Worm (Caenorhabditis elegans) whole organism, L4 larva: ENCODE data around the gene F53A2.3.

Experiments used
- Y105C5A.15 ChIP-seq: fragments of 200-800 bp; sonication (Bioruptor generic); IDR thresholded peaks from 2 replicates; pipeline ENCODE4 v1.3.6; 2022; ENCODE audit warnings: missing genetic modification characterization, missing compliant biosample characterization
- ceh-28 ChIP-seq: fragments of 150-350 bp; optimal IDR thresholded peaks from 2 replicates; lab custom pipeline; 2014; ENCODE audit warnings: missing biosample characterization, missing genetic modification reagents, missing genetic modification characterization
- gei-8 ChIP-seq: fragments of 200-800 bp; sonication (Bioruptor generic); optimal IDR thresholded peaks from 2 replicates; lab custom pipeline; 2018; ENCODE audit warnings: mild to moderate bottlenecking, missing genetic modification characterization, missing compliant biosample characterization
- lin-13 ChIP-seq: fragments of 150-350 bp; optimal IDR thresholded peaks from 2 replicates; lab custom pipeline; 2014; ENCODE audit warnings: missing biosample characterization, missing genetic modification reagents, missing genetic modification characterization
- lir-3 ChIP-seq: sonication (generic microtip); optimal IDR thresholded peaks from 2 replicates; lab custom pipeline; 2016; ENCODE audit warnings: mild to moderate bottlenecking, missing genetic modification characterization, missing compliant biosample characterization
- nhr-11 ChIP-seq: fragments of 150-350 bp; optimal IDR thresholded peaks from 2 replicates; lab custom pipeline; 2014; ENCODE audit warnings: missing biosample characterization, missing genetic modification characterization
- nhr-6 ChIP-seq: fragments of 150-350 bp; optimal IDR thresholded peaks from 2 replicates; lab custom pipeline; 2014; ENCODE audit warnings: missing biosample characterization, missing genetic modification characterization
- pha-4 ChIP-seq, 2 experiments: fragments of 150-350 bp in 1 of 2; fragments of 200-800 bp in 1 of 2; sonication (Bioruptor generic) in 1 of 2; IDR thresholded peaks in 1 of 2; optimal IDR thresholded peaks in 1 of 2; 2 replicates each; pipeline versions ENCODE4 v1.3.6 to Lab custom; 2014 to 2022; ENCODE audit warnings: missing genetic modification characterization in 2 of 2, missing genetic modification reagents in 2 of 2, missing biosample characterization in 1 of 2, missing compliant biosample characterization in 1 of 2
- set-16 ChIP-seq: fragments of 200-800 bp; sonication (Bioruptor generic); IDR thresholded peaks from 2 replicates; pipeline ENCODE4 v1.3.6; 2022; ENCODE audit warnings: missing genetic modification reagents, missing genetic modification characterization, missing compliant biosample characterization
- snpc-4 ChIP-seq: fragments of 150-350 bp; optimal IDR thresholded peaks from 2 replicates; lab custom pipeline; 2014; ENCODE audit warnings: missing biosample characterization, missing genetic modification characterization
- unc-130 ChIP-seq: sonication (generic microtip); optimal IDR thresholded peaks from 2 replicates; lab custom pipeline; 2016; ENCODE audit warnings: missing genetic modification reagents, missing genetic modification characterization, missing compliant biosample characterization
- unc-39 ChIP-seq: sonication (generic microtip); optimal IDR thresholded peaks from 2 replicates; lab custom pipeline; 2017; ENCODE audit warnings: missing biosample characterization, missing genetic modification characterization
- vab-7 ChIP-seq: fragments of 200-800 bp; sonication (Bioruptor generic); IDR thresholded peaks from 2 replicates; pipeline ENCODE4 v1.3.6; 2022; ENCODE audit warnings: missing genetic modification reagents, missing genetic modification characterization, missing compliant biosample characterization
- zfp-2 ChIP-seq: sonication (generic microtip); optimal IDR thresholded peaks from 2 replicates; lab custom pipeline; 2016; ENCODE audit warnings: mild to moderate bottlenecking, missing genetic modification characterization, missing compliant biosample characterization

DNA sequence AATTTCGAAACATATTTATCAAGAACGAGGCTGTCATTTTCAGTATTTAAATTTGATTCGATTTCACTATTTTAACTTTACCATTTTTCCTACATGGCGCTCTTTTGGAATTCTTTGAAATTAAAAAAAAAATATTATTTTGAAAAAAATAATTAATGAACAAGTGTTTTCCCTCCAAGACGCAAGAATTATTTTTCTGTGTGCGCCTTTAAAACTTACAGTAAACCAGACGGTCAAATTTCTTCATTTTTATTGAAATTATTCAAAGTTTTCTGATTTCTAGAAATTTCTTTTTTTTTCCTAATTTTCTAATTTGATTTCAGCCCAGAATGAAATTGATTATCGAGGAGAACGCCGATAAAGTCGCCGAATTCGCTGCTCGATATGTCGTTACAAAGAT is 49.5 kb upstream of the F53A2.3 start, which contains the start of gene T03F6.3:
- TF ChIP-seq nhr-6 (no peak), pha-4 (GFP tag; IDR thresholded peaks at IDR 0.05; lab: Robert Waterston, UW) (no peak), pha-4 (tag; optimal IDR thresholded peaks at IDR 0.05; lab: Kevin White, UChicago) (no peak), unc-130 (GFP tag; lab: Kevin White, UChicago) (no peak), lir-3 (tag; lab: Kevin White, UChicago) (no peak), zfp-2 (tag; lab: Kevin White, UChicago) (no peak), nhr-11 (no peak), snpc-4 (no peak), set-16 (GFP tag; lab: Robert Waterston, UW) (no peak), vab-7 (GFP tag; lab: Robert Waterston, UW) (no peak), unc-39 (tag; lab: Kevin White, UChicago) (no peak), lin-13 (GFP tag; lab: Kevin White, UChicago) (no peak), Y105C5A.15 (no peak), ceh-28 (tag; lab: Kevin White, UChicago) (no peak), gei-8 (GFP tag; lab: Kevin White, UChicago) (no peak)
